Fruit fly (Drosophila melanogaster) whole organism, prepupa: Measurements from ENCODE around the gene CCKLR-17D3.

Experiments
- CG1621 ChIP-seq: fragments of 200-800 bp; sonication (Bioruptor generic); optimal IDR thresholded peaks from 3 replicates; lab custom pipeline; 2018; ENCODE audit warnings: missing biosample characterization, mild to moderate bottlenecking, missing genetic modification characterization
- CG4318 ChIP-seq: fragments of 200-800 bp; sonication (Bioruptor generic); optimal IDR thresholded peaks from 3 replicates; lab custom pipeline; 2017; ENCODE audit warnings: missing biosample characterization, mild to moderate bottlenecking, missing genetic modification characterization
- achi ChIP-seq: fragments of 200-800 bp; sonication (Bioruptor generic); optimal IDR thresholded peaks from 3 replicates; lab custom pipeline; 2016; ENCODE audit warnings: missing biosample characterization, missing genetic modification characterization

DNA sequence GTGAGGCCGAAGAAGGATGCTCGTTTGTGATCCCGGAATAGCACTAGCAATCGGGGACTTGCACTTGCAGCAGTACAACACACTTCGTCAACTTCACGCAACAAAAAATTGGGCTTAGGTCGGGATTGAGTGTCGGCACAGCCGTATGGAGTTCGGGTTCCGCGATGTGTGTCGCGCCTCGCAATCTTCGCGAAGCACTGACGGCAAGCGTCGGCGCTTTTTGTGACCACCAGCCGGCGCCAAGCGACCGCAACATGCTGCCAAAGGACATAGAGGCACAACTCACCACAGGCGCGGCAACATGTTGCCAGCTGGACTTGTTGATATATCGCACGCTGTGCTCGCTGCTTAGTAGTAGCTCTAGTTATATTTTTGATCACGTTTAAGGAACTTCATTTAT is 47.6 kb downstream of the CCKLR-17D3 start, which contains the start of gene CCKLR-17D1:
- no peak for TF ChIP-seq achi (GFP tag; lab: Kevin White, UChicago)
- no peak for TF ChIP-seq CG1621 (tag; lab: Kevin White, UChicago)
- no peak for TF ChIP-seq CG4318 (GFP tag; lab: Kevin White, UChicago)
